1 fruit fly cellular context compared by ENCODE assay signal in the genomic region with DNA sequence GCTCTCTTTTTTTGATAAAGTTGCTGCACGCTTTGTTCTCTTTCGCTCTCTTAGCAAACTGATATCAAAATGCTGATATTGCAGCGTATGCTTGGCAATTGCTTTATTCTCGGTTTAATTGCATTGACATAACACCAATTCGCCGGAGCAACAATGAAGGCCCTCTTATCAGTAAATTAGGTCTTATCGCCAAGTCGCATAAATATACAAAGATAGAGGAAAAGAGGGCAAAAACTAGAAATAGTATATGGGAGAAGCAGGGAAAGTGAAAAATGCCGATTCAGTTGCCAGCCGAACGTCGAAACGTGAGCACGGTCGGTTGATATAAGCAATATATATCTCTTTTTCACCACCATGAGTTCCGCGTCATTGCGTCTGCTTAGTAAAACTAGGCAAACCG.
TF ChIP-seq lines count a peak whose summit lies in the region.

Gene CG7460 (plus strand): TSS at position 70 of the 400 bp plus-strand sequence.

TF ChIP-seq in whole organism, embryonic, 481 proteins besides CTCF, POLR2A, EP300 and RAD21 (continued from another document):
- no peak for TF ChIP-seq CG4282 (GFP tag; optimal IDR thresholded peaks at IDR 0.05; lab: Kevin White, UChicago)
- no peak for TF ChIP-seq ro (GFP tag; IDR thresholded peaks at IDR 0.05; lab: Robert Waterston, UW)
- TF ChIP-seq Hr51 (GFP tag; optimal IDR thresholded peaks at IDR 0.05; lab: Kevin White, UChicago) = no peak
- TF ChIP-seq dmrt99B (tag; optimal IDR thresholded peaks at IDR 0.05; lab: Kevin White, UChicago) = no peak
- TF ChIP-seq CG10959 (GFP tag; IDR thresholded peaks at IDR 0.05; lab: Robert Waterston, UW) = no peak
- no peak for TF ChIP-seq CG9932 (GFP tag; IDR thresholded peaks at IDR 0.05; lab: Robert Waterston, UW)
- TF ChIP-seq CG31441 (GFP tag; IDR thresholded peaks at IDR 0.05; lab: Robert Waterston, UW) = no peak
- no peak for TF ChIP-seq dpn (GFP tag; optimal IDR thresholded peaks at IDR 0.05; lab: Kevin White, UChicago)
- no peak for TF ChIP-seq CG4404 (GFP tag; IDR thresholded peaks at IDR 0.05; lab: Robert Waterston, UW)
- TF ChIP-seq CG7786 (GFP tag; optimal IDR thresholded peaks at IDR 0.05; lab: Kevin White, UChicago) = no peak
- TF ChIP-seq CG3163 (GFP tag; optimal IDR thresholded peaks at IDR 0.05; lab: Kevin White, UChicago) = peak; percentile 95
- no peak for TF ChIP-seq fu2 (GFP tag; optimal IDR thresholded peaks at IDR 0.05; lab: Kevin White, UChicago)
- no peak for TF ChIP-seq CG18764 (GFP tag; optimal IDR thresholded peaks at IDR 0.05; lab: Kevin White, UChicago)
- no peak for TF ChIP-seq croc (GFP tag; conservative IDR thresholded peaks at IDR 0.05; lab: Robert Waterston, UW)
- TF ChIP-seq ase (GFP tag; IDR thresholded peaks at IDR 0.05; lab: Robert Waterston, UW) = no peak
- no peak for TF ChIP-seq Side (GFP tag; optimal IDR thresholded peaks at IDR 0.05; lab: Kevin White, UChicago)
- no peak for TF ChIP-seq Adf1 (GFP tag; IDR thresholded peaks at IDR 0.05; lab: Robert Waterston, UW)
- TF ChIP-seq twi (tag; optimal IDR thresholded peaks at IDR 0.05; lab: Kevin White, UChicago) = no peak
- TF ChIP-seq Lhr (GFP tag; optimal IDR thresholded peaks at IDR 0.05; lab: Kevin White, UChicago) = no peak
- TF ChIP-seq Six4 (GFP tag; optimal IDR thresholded peaks at IDR 0.05; lab: Kevin White, UChicago) = no peak
- TF ChIP-seq h (optimal IDR thresholded peaks at IDR 0.05; lab: Kevin White, UChicago) = no peak
- no peak for TF ChIP-seq Opbp (GFP tag; IDR thresholded peaks at IDR 0.05; lab: Robert Waterston, UW; ENCODE audit: partially characterized antibody)
- TF ChIP-seq CG2116 (GFP tag; optimal IDR thresholded peaks at IDR 0.05; lab: Kevin White, UChicago) = no peak
- TF ChIP-seq CG11093 (GFP tag; IDR thresholded peaks at IDR 0.05; lab: Robert Waterston, UW) = no peak
- TF ChIP-seq Ets97D (GFP tag; optimal IDR thresholded peaks at IDR 0.05; lab: Kevin White, UChicago) = no peak
- no peak for TF ChIP-seq dmrt11E (tag; optimal IDR thresholded peaks at IDR 0.05; lab: Kevin White, UChicago)
- no peak for TF ChIP-seq CG4328 (GFP tag; optimal IDR thresholded peaks at IDR 0.05; lab: Kevin White, UChicago)
- TF ChIP-seq Tbp (GFP tag; optimal IDR thresholded peaks at IDR 0.05; lab: Kevin White, UChicago) = no peak
